Worm (Caenorhabditis elegans) whole organism, L1 larva: ENCODE data around the gene T23F2.2.

Source experiments
- C34B4.2 ChIP-seq: sonication (generic microtip); optimal IDR thresholded peaks from 2 replicates; lab custom pipeline; 2017; ENCODE audit warnings: mild to moderate bottlenecking, missing genetic modification characterization, missing compliant biosample characterization
- ama-1 ChIP-seq: fragments of 150-350 bp; optimal IDR thresholded peaks from 2 replicates; lab custom pipeline; 2014
- hpl-2 ChIP-seq: fragments of 150-350 bp; optimal IDR thresholded peaks from 2 replicates; lab custom pipeline; 2014; ENCODE audit warnings: missing biosample characterization, missing genetic modification reagents, missing genetic modification characterization
- irx-1 ChIP-seq: sonication (generic microtip); optimal IDR thresholded peaks from 2 replicates; lab custom pipeline; 2016; ENCODE audit warnings: missing genetic modification characterization, missing compliant biosample characterization
- lin-35 ChIP-seq, 2 experiments: fragments of 150-350 bp; optimal IDR thresholded peaks; 2 replicates each; lab custom pipeline; 2014; ENCODE audit warnings: missing biosample characterization in 2 of 2, missing genetic modification characterization in 2 of 2, missing genetic modification reagents in 2 of 2
- lsy-2 ChIP-seq, 2 experiments: fragments of 150-350 bp; optimal IDR thresholded peaks; 2 replicates each; lab custom pipeline; 2014; ENCODE audit warnings: missing biosample characterization in 2 of 2, missing genetic modification characterization in 2 of 2

DNA sequence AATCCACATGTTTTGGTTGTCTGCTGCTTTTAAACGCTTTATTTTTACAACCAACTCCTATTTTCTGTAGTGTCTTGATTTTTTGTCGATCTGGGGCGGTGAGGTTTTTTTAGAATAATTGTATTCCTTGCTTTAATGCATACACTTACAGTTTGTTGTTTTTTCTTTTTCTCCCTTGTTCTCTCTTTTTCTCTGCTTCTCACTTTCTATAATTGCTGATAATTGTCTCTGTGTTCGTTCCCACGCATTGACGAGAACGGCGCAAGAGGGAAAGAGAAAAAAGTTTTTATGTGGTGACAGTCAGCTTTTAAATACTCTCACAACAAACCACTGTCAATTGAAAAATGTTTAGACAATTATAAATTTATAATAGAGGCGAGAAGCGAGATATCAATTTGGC lies 46.3 kb downstream of the T23F2.2 start:
- TF ChIP-seq ama-1 (lab: Kevin White, UChicago) (no peak), lin-35 (GFP tag; optimal IDR thresholded peaks at IDR 0.05; lab: Kevin White, UChicago) (no peak), irx-1 (no peak), hpl-2 (GFP tag; lab: Kevin White, UChicago) (no peak), C34B4.2 (tag; lab: Kevin White, UChicago) (no peak), lsy-2 (tag; optimal IDR thresholded peaks at IDR 0.05; lab: Kevin White, UChicago) (no peak)
